Worm (Caenorhabditis elegans): Measurements from ENCODE around the gene K08F4.12.

DNA sequence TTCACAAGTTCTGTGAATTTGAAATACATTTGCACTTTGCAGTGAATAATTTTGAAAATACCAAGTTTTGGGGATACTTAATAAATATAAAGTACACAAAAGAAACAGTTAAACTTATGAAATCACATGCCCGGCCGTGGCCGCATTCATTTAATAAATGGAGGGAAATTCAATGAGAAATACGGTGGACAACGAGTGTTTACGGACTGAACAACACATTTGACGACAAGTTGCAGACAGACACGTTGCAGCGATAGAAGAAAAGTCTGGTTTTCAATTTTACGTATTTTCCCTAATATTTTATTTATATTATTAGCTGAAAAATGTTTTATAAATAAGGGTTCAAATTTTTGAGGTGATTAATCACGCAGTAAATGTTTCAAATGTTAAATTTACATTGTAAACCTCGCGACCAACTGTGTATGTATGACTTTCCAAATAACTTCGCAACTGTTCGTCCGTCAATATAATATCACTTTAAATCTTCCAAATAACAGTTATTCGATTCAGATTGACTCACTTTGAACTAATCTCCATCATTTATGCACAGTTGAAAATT is 13.6 kb downstream of the K08F4.12 start, which contains the start of gene copg-1:
- TF ChIP-seq F13C5.2 (tag; optimal IDR thresholded peaks at IDR 0.05) (no peak), ama-1 (optimal IDR thresholded peaks at IDR 0.05) (no peak), hnd-1 (tag; optimal IDR thresholded peaks at IDR 0.05) (no peak), ceh-13 (GFP tag; optimal IDR thresholded peaks at IDR 0.05) (no peak), B0310.2 (tag; optimal IDR thresholded peaks at IDR 0.05) (no peak), tra-4 (tag; optimal IDR thresholded peaks at IDR 0.05) (no peak), sea-1 (GFP tag; conservative IDR thresholded peaks at IDR 0.05) (no peak), flt-1 (GFP tag; IDR thresholded peaks at IDR 0.05) (no peak)

All from whole organism, early embryonic.